Fruit fly (Drosophila melanogaster) S2 (cell line): ENCODE measurements around the gene Rpn2.

Source experiments
- CG8478 ChIP-seq: fragments of >200 bp; optimal IDR thresholded peaks from 2 replicates; lab custom pipeline; 2018
- CTCF ChIP-seq, 2 experiments: fragments of >200 bp; optimal IDR thresholded peaks; 2 replicates each; lab custom pipeline; 2018

- TF ChIP-seq CG8478 (lab: Kevin White, UChicago) (no peak), CTCF (optimal IDR thresholded peaks at IDR 0.05; lab: Kevin White, UChicago) (no peak)
These were observed 6.3 kb downstream of the Rpn2 start for dm6 chr3R:29159620-29160019.
